Worm (Caenorhabditis elegans): ENCODE data around the gene W03F9.4.
A peak's percentile ranks its signal among the peaks of the same experiment; 100 is the strongest.

Gene W03F9.4

ce11 chrV:104474-104873 lies 46.7 kb downstream of the W03F9.4 start, which contains the start of gene picd-1:
picd-1 (plus strand) TSS chrV:104825.
- TF ChIP-seq W03F9.2 (tag; optimal IDR thresholded peaks at IDR 0.05) (peak; percentile 96), dao-5 (tag; optimal IDR thresholded peaks at IDR 0.05) (no peak), him-1 (tag; optimal IDR thresholded peaks at IDR 0.05) (no peak)

- TF ChIP-seq W03F9.2 (tag; optimal IDR thresholded peaks at IDR 0.05) (no peak), him-1 (tag; optimal IDR thresholded peaks at IDR 0.05) (no peak), dao-5 (tag; optimal IDR thresholded peaks at IDR 0.05) (no peak)
These were observed 47.2 kb downstream of the W03F9.4 start, which contains the start of gene rps-27 for ce11 chrV:103977-104376. rps-27 (minus strand) TSS chrV:104077.

ce11 chrV:103043-103702 lies 48.0 kb downstream of the W03F9.4 start:
- TF ChIP-seq W03F9.2 (tag; optimal IDR thresholded peaks at IDR 0.05) (no peak), him-1 (tag; optimal IDR thresholded peaks at IDR 0.05) (no peak), dao-5 (tag; optimal IDR thresholded peaks at IDR 0.05) (no peak)

- TF ChIP-seq him-1 (tag; optimal IDR thresholded peaks at IDR 0.05) (no peak), dao-5 (tag; optimal IDR thresholded peaks at IDR 0.05) (no peak), W03F9.2 (tag; optimal IDR thresholded peaks at IDR 0.05) (no peak)
These were observed 49.0 kb downstream of the W03F9.4 start for ce11 chrV:102165-102564.
